Fruit fly (Drosophila melanogaster): ENCODE measurements around the gene tut.

The tut gene

DNA sequence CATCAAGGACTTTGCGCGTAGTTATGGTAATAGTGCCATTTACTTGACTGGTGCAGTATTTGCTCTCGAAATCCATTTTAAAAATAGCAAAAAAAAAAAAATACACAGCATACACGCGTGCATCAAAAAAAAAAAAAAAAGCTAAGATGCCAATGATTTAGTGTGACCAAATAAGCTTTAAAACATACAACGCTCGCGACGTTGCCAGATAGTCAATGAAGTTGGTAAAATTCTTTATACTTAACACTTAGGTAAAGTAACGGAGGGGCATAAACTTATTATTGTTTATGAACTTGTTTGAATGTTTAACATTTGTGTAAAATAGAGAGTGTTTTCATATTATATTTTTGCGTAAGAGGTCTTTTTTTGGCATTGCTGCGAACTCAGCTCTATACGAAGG, at the start of gene tut:
Gene tut, minus strand, starts transcription at position 148 of the 400 bp plus-strand sequence.
- TF ChIP-seq OdsH (GFP tag; optimal IDR thresholded peaks at IDR 0.05) (no peak), CG9139 (GFP tag; optimal IDR thresholded peaks at IDR 0.05) (no peak), CG11762 (GFP tag; optimal IDR thresholded peaks at IDR 0.05; ENCODE audit: insufficient read depth) (no peak), CG7368 (GFP tag; optimal IDR thresholded peaks at IDR 0.05) (no peak), CG11902 (GFP tag; optimal IDR thresholded peaks at IDR 0.05) (no peak), net (GFP tag; optimal IDR thresholded peaks at IDR 0.05) (no peak), Blimp-1 (GFP tag; optimal IDR thresholded peaks at IDR 0.05) (no peak), Sox14 (GFP tag; optimal IDR thresholded peaks at IDR 0.05) (no peak), CG8632 (GFP tag; optimal IDR thresholded peaks at IDR 0.05) (no peak), pdm3 (GFP tag; optimal IDR thresholded peaks at IDR 0.05) (no peak), cyc (GFP tag; optimal IDR thresholded peaks at IDR 0.05) (no peak)

DNA sequence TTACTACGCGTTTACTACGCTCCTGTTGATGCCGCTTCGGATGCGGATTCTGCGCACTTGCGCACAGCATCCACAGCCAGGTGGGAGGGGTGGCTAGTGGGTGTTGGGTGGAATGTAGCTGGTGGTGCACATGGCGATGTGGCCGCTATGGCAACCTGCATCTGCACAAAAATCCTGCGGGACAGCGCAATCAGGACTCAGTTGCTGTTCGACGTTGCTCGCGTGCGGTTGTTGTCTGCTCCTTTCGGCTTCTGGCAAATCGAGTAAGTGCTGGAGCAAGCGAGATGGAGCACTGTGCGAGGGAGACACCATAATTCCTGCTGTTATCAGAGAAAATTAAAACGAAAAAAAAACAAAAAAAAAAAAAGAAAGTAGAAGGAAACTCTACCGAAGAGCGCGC, 30.4 kb upstream of the tut start:
- TF ChIP-seq Met (GFP tag; optimal IDR thresholded peaks at IDR 0.05) (no peak), Hr38 (GFP tag; optimal IDR thresholded peaks at IDR 0.05) (no peak), Hr4 (GFP tag; optimal IDR thresholded peaks at IDR 0.05) (no peak), CG1621 (tag; optimal IDR thresholded peaks at IDR 0.05) (no peak), CG32006 (GFP tag; optimal IDR thresholded peaks at IDR 0.05) (no peak), vri (GFP tag; optimal IDR thresholded peaks at IDR 0.05) (no peak), OdsH (GFP tag; optimal IDR thresholded peaks at IDR 0.05) (no peak), CG6792 (GFP tag; optimal IDR thresholded peaks at IDR 0.05) (no peak), Gug (GFP tag; IDR thresholded peaks at IDR 0.05) (no peak), CG11294 (GFP tag; IDR thresholded peaks at IDR 0.05) (no peak), CG6854 (GFP tag; optimal IDR thresholded peaks at IDR 0.05) (no peak), Eip75B (GFP tag; optimal IDR thresholded peaks at IDR 0.05) (no peak), ss (GFP tag; optimal IDR thresholded peaks at IDR 0.05) (peak in 1 of 2 experiments; percentile 21), Ets96B (tag; optimal IDR thresholded peaks at IDR 0.05) (no peak), CG6808 (GFP tag; optimal IDR thresholded peaks at IDR 0.05) (peak; percentile 23), eg (GFP tag; IDR thresholded peaks at IDR 0.05) (peak; percentile 63; the same call in 1 of the 3 replicates), pdm3 (GFP tag; optimal IDR thresholded peaks at IDR 0.05) (no peak), CG10631 (GFP tag; optimal IDR thresholded peaks at IDR 0.05) (no peak), Sox14 (GFP tag; optimal IDR thresholded peaks at IDR 0.05) (no peak), CG16779 (tag; optimal IDR thresholded peaks at IDR 0.05) (no peak), CG7368 (GFP tag; optimal IDR thresholded peaks at IDR 0.05) (peak; percentile 41), CG6163 (GFP tag; IDR thresholded peaks at IDR 0.05) (peak; percentile 35; the same call in 1 of the 3 replicates), esn (GFP tag; optimal IDR thresholded peaks at IDR 0.05) (no peak), fd85E (GFP tag; optimal IDR thresholded peaks at IDR 0.05) (no peak), dac (GFP tag; optimal IDR thresholded peaks at IDR 0.05) (no peak), Ets21C (GFP tag; optimal IDR thresholded peaks at IDR 0.05) (no peak), Blimp-1 (GFP tag; optimal IDR thresholded peaks at IDR 0.05) (no peak), Eip78C (GFP tag) (peak; percentile 39), spab (GFP tag; optimal IDR thresholded peaks at IDR 0.05) (no peak), Sox102F (GFP tag; optimal IDR thresholded peaks at IDR 0.05) (no peak), CG8319 (GFP tag; optimal IDR thresholded peaks at IDR 0.05) (no peak), Eip93F (GFP tag; optimal IDR thresholded peaks at IDR 0.05) (no peak), CG11762 (GFP tag; optimal IDR thresholded peaks at IDR 0.05; ENCODE audit: insufficient read depth) (no peak)

DNA sequence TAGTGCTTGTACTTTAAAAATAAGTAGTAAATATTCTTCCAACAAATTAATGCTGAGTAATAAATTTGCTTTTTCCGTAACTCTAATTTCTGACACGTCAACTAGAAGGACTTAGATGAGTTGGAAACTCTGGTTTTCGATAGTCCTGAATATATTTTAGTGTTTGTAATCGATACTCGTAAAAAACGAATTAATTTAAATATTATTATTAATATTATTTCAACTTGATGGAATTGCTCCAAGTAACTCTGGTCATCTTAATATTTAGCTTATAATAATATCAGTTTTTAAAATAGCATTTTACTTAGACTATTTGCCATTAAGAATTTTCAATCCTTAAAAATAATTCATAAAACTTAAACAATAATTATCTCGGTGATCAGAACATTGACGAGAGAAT, 30.0 kb upstream of the tut start, which contains the start of gene CG7213:
Gene CG7213, minus strand, starts transcription at position 101 of the 400 bp plus-strand sequence.
- TF ChIP-seq Smox (GFP tag; optimal IDR thresholded peaks at IDR 0.05) (no peak), Eip93F (GFP tag; optimal IDR thresholded peaks at IDR 0.05) (no peak), CG8632 (GFP tag; optimal IDR thresholded peaks at IDR 0.05) (no peak), cyc (GFP tag; optimal IDR thresholded peaks at IDR 0.05) (no peak), vri (GFP tag; optimal IDR thresholded peaks at IDR 0.05) (no peak), pdm3 (GFP tag; optimal IDR thresholded peaks at IDR 0.05) (no peak), Gug (GFP tag; IDR thresholded peaks at IDR 0.05) (no peak), CG6808 (GFP tag; optimal IDR thresholded peaks at IDR 0.05) (no peak), Sox15 (GFP tag; optimal IDR thresholded peaks at IDR 0.05) (no peak), Hr4 (GFP tag; optimal IDR thresholded peaks at IDR 0.05) (no peak), CG6792 (GFP tag; optimal IDR thresholded peaks at IDR 0.05) (no peak), CG3032 (tag; optimal IDR thresholded peaks at IDR 0.05) (no peak), CG6854 (GFP tag; optimal IDR thresholded peaks at IDR 0.05) (no peak), Hr38 (GFP tag; optimal IDR thresholded peaks at IDR 0.05) (no peak), net (GFP tag; optimal IDR thresholded peaks at IDR 0.05) (no peak), salr (GFP tag; optimal IDR thresholded peaks at IDR 0.05) (no peak), CG11294 (GFP tag; IDR thresholded peaks at IDR 0.05) (no peak), Lpt (GFP tag; optimal IDR thresholded peaks at IDR 0.05) (no peak), eg (GFP tag; IDR thresholded peaks at IDR 0.05) (no peak), CG1621 (tag; optimal IDR thresholded peaks at IDR 0.05) (no peak)

All from whole organism, prepupa.